Worm (Caenorhabditis elegans) whole organism, early embryonic: Measurements from ENCODE around the gene jmjd-3.2.
A peak's percentile ranks its signal among the peaks of the same experiment; 100 is the strongest.

ENCODE experiments used
- B0310.2 ChIP-seq: sonication (generic microtip); optimal IDR thresholded peaks from 2 replicates; lab custom pipeline; 2016; ENCODE audit warnings: mild to moderate bottlenecking, missing genetic modification characterization, missing compliant biosample characterization
- F13C5.2 ChIP-seq: sonication (generic microtip); optimal IDR thresholded peaks from 2 replicates; lab custom pipeline; 2017; ENCODE audit warnings: mild to moderate bottlenecking, missing genetic modification characterization, inconsistent platforms, missing compliant biosample characterization
- aly-1 ChIP-seq: sonication (generic microtip); optimal IDR thresholded peaks from 2 replicates; lab custom pipeline; 2016; ENCODE audit warnings: missing genetic modification characterization, missing compliant biosample characterization
- ama-1 ChIP-seq: fragments of 150-350 bp; optimal IDR thresholded peaks from 2 replicates; lab custom pipeline; 2014
- ceh-36 ChIP-seq: sonication (generic microtip); optimal IDR thresholded peaks from 2 replicates; lab custom pipeline; 2016; ENCODE audit warnings: missing genetic modification characterization, inconsistent platforms, missing compliant biosample characterization
- ets-7 ChIP-seq: sonication (generic microtip); optimal IDR thresholded peaks from 2 replicates; lab custom pipeline; 2016; ENCODE audit warnings: missing genotype, missing genetic modification characterization, missing compliant biosample characterization
- flt-1 ChIP-seq: fragments of 200-800 bp; sonication (Bioruptor generic); IDR thresholded peaks from 2 replicates; pipeline ENCODE4 v1.3.6; 2022; ENCODE audit warnings: missing genetic modification characterization, missing compliant biosample characterization
- hmbx-1 ChIP-seq: sonication (generic microtip); optimal IDR thresholded peaks from 2 replicates; lab custom pipeline; 2016; ENCODE audit warnings: mild to moderate bottlenecking, missing genetic modification characterization, missing compliant biosample characterization
- hmg-4 ChIP-seq: fragments of 200-800 bp; sonication (Bioruptor generic); optimal IDR thresholded peaks from 2 replicates; lab custom pipeline; 2018; ENCODE audit warnings: mild to moderate bottlenecking, missing genetic modification characterization, missing compliant biosample characterization
- hnd-1 ChIP-seq: sonication (generic microtip); optimal IDR thresholded peaks from 2 replicates; lab custom pipeline; 2016; ENCODE audit warnings: missing genetic modification characterization, missing compliant biosample characterization
- pes-1 ChIP-seq: fragments of 200-800 bp; sonication (Bioruptor generic); IDR thresholded peaks from 2 replicates; pipeline ENCODE4 v1.3.6; 2022; ENCODE audit warnings: missing genetic modification reagents, missing genetic modification characterization, missing compliant biosample characterization
- scrt-1 ChIP-seq: fragments of 200-800 bp; sonication (Bioruptor generic); IDR thresholded peaks from 2 replicates; pipeline ENCODE4 v1.3.6; 2022; ENCODE audit warnings: missing genetic modification characterization, missing compliant biosample characterization
- sea-1 ChIP-seq: fragments of 200-800 bp; sonication (Bioruptor generic); conservative IDR thresholded peaks from 2 replicates; pipeline ENCODE4 v1.3.6; 2022; ENCODE audit warnings: missing genetic modification characterization, missing compliant biosample characterization
- tbx-11 ChIP-seq: fragments of 200-800 bp; sonication (Bioruptor generic); IDR thresholded peaks from 2 replicates; pipeline ENCODE4 v1.3.6; 2022; ENCODE audit warnings: missing genetic modification characterization, missing compliant biosample characterization
- tbx-37 ChIP-seq: fragments of 200-800 bp; sonication (Bioruptor generic); conservative IDR thresholded peaks from 2 replicates; pipeline ENCODE4 v1.3.6; 2022; ENCODE audit warnings: missing genetic modification reagents, missing genetic modification characterization, missing compliant biosample characterization
- tra-4 ChIP-seq: sonication (generic microtip); optimal IDR thresholded peaks from 2 replicates; lab custom pipeline; 2017; ENCODE audit warnings: missing genetic modification characterization, missing compliant biosample characterization

jmjd-3.2 gene

ce11 chrX:14478193-14478592, 30.2 kb downstream of the jmjd-3.2 start:
- TF ChIP-seq aly-1 (tag; lab: Kevin White, UChicago) (no peak), hnd-1 (tag; lab: Kevin White, UChicago) (no peak), ets-7 (no peak), tra-4 (tag; lab: Kevin White, UChicago) (no peak), scrt-1 (GFP tag; lab: Robert Waterston, UW) (no peak), tbx-11 (GFP tag; lab: Robert Waterston, UW) (no peak), ceh-36 (no peak), flt-1 (GFP tag; lab: Robert Waterston, UW) (no peak), ama-1 (no peak), hmbx-1 (tag; lab: Kevin White, UChicago) (no peak), F13C5.2 (tag; lab: Kevin White, UChicago) (no peak)

- TF ChIP-seq ceh-36 (no peak), tra-4 (tag; lab: Kevin White, UChicago) (no peak), hnd-1 (tag; lab: Kevin White, UChicago) (no peak), tbx-11 (GFP tag; lab: Robert Waterston, UW) (no peak), aly-1 (tag; lab: Kevin White, UChicago) (no peak), tbx-37 (GFP tag; lab: Robert Waterston, UW) (no peak), ets-7 (no peak), F13C5.2 (tag; lab: Kevin White, UChicago) (no peak)
Measured at ce11 chrX:14478743-14479428, 30.9 kb downstream of the jmjd-3.2 start, which contains the start of gene M163.11. TSS of gene M163.11 (plus strand) at chrX:14479378.

- TF ChIP-seq hnd-1 (tag; lab: Kevin White, UChicago) (no peak), ets-7 (no peak), sea-1 (GFP tag; lab: Robert Waterston, UW) (peak; percentile 51; the same call in 1 of the 2 replicates), ama-1 (no peak), hmg-4 (GFP tag; lab: Kevin White, UChicago) (peak; percentile 69), scrt-1 (GFP tag; lab: Robert Waterston, UW) (0 out of 2 replicates have a peak, but pooled peaks have one; percentile 47), flt-1 (GFP tag; lab: Robert Waterston, UW) (no peak), ceh-36 (peak; percentile 9), F13C5.2 (tag; lab: Kevin White, UChicago) (peak; percentile 82), B0310.2 (tag; lab: Kevin White, UChicago) (no peak), pes-1 (peak; percentile 76), tbx-11 (GFP tag; lab: Robert Waterston, UW) (peak; percentile 47; the same call in 1 of the 2 replicates), tbx-37 (GFP tag; lab: Robert Waterston, UW) (peak; percentile 48; the same call in 1 of the 2 replicates)
Measured at ce11 chrX:14480248-14480647, 32.2 kb downstream of the jmjd-3.2 start, which contains the start of gene gfi-3. TSS of gene gfi-3 (plus strand) at chrX:14480572.

- TF ChIP-seq flt-1 (GFP tag; lab: Robert Waterston, UW), result no peak
- 0 out of 2 replicates have a peak, but pooled peaks have one; percentile 22 for TF ChIP-seq tbx-11 (GFP tag; lab: Robert Waterston, UW)
Measured at ce11 chrX:14481637-14482036, 33.6 kb downstream of the jmjd-3.2 start.

- TF ChIP-seq tbx-11 (GFP tag; lab: Robert Waterston, UW), result no peak
Measured at ce11 chrX:14484827-14485226, 36.8 kb downstream of the jmjd-3.2 start, which contains the start of gene M163.8. TSS of gene M163.8 (plus strand) at chrX:14485127.

ce11 chrX:14486503-14486902, 38.5 kb downstream of the jmjd-3.2 start:
- peak; percentile 55 for TF ChIP-seq hmg-4 (GFP tag; lab: Kevin White, UChicago)
- TF ChIP-seq sea-1 (GFP tag; lab: Robert Waterston, UW), result 0 out of 2 replicates have a peak, but pooled peaks have one; percentile 21
- TF ChIP-seq flt-1 (GFP tag; lab: Robert Waterston, UW), result 0 out of 2 replicates have a peak, but pooled peaks have one; percentile 45
- TF ChIP-seq ets-7, result peak; percentile 75
- TF ChIP-seq F13C5.2 (tag; lab: Kevin White, UChicago), result no peak

- TF ChIP-seq hmg-4 (GFP tag; lab: Kevin White, UChicago) (no peak), B0310.2 (tag; lab: Kevin White, UChicago) (no peak), hmbx-1 (tag; lab: Kevin White, UChicago) (no peak)
Measured at ce11 chrX:14487333-14487732, 39.3 kb downstream of the jmjd-3.2 start.

- no peak for TF ChIP-seq tbx-11 (GFP tag; lab: Robert Waterston, UW)
- TF ChIP-seq sea-1 (GFP tag; lab: Robert Waterston, UW), result no peak
- TF ChIP-seq B0310.2 (tag; lab: Kevin White, UChicago), result no peak
- no peak for TF ChIP-seq tra-4 (tag; lab: Kevin White, UChicago)
- no peak for TF ChIP-seq ama-1
- TF ChIP-seq ceh-36, result no peak
- no peak for TF ChIP-seq scrt-1 (GFP tag; lab: Robert Waterston, UW)
- no peak for TF ChIP-seq hnd-1 (tag; lab: Kevin White, UChicago)
- TF ChIP-seq hmbx-1 (tag; lab: Kevin White, UChicago), result no peak
- TF ChIP-seq F13C5.2 (tag; lab: Kevin White, UChicago), result no peak
- no peak for TF ChIP-seq tbx-37 (GFP tag; lab: Robert Waterston, UW)
- no peak for TF ChIP-seq flt-1 (GFP tag; lab: Robert Waterston, UW)
Measured at ce11 chrX:14487832-14488231, 39.8 kb downstream of the jmjd-3.2 start.
